Worm (Caenorhabditis elegans) whole organism, mixed stage, embryonic: ENCODE results near the gene fbxa-63.

ENCODE experiments used
- blmp-1 ChIP-seq: fragments of 150-350 bp; optimal IDR thresholded peaks from 2 replicates; lab custom pipeline; 2014; ENCODE audit warnings: missing biosample characterization, missing genetic modification characterization
- ces-1 ChIP-seq: fragments of 150-350 bp; optimal IDR thresholded peaks from 2 replicates; lab custom pipeline; 2014; ENCODE audit warnings: missing biosample characterization, missing genetic modification reagents, missing genetic modification characterization
- drap-1 ChIP-seq: fragments of 200-800 bp; sonication (Bioruptor generic); optimal IDR thresholded peaks from 3 replicates; lab custom pipeline; 2018; ENCODE audit warnings: mild to moderate bottlenecking, missing genetic modification characterization, missing compliant biosample characterization
- elt-1 ChIP-seq: sonication (generic microtip); optimal IDR thresholded peaks from 2 replicates; lab custom pipeline; 2017; ENCODE audit warnings: missing genetic modification characterization, mild to moderate bottlenecking, missing compliant biosample characterization, antibody characterized with exemption, moderate library complexity, borderline replicate concordance; ENCODE audit not compliant: insufficient read depth
- elt-3 ChIP-seq: fragments of 150-350 bp; optimal IDR thresholded peaks from 2 replicates; lab custom pipeline; 2014; ENCODE audit warnings: missing biosample characterization, missing genetic modification characterization
- mab-5 ChIP-seq: fragments of 150-350 bp; optimal IDR thresholded peaks from 2 replicates; lab custom pipeline; 2014; ENCODE audit warnings: missing biosample characterization, missing genetic modification characterization
- mep-1 ChIP-seq: fragments of 150-350 bp; optimal IDR thresholded peaks from 2 replicates; lab custom pipeline; 2017; ENCODE audit warnings: missing biosample characterization, missing genetic modification reagents, missing genetic modification characterization, inconsistent platforms
- nhr-12 ChIP-seq: fragments of 150-350 bp; optimal IDR thresholded peaks from 2 replicates; lab custom pipeline; 2014; ENCODE audit warnings: missing biosample characterization, missing genetic modification characterization
- nhr-237 ChIP-seq: fragments of 150-350 bp; optimal IDR thresholded peaks from 2 replicates; lab custom pipeline; 2014; ENCODE audit warnings: missing biosample characterization, missing genetic modification characterization
- pha-4 ChIP-seq: fragments of 150-350 bp; optimal IDR thresholded peaks from 2 replicates; lab custom pipeline; 2018; ENCODE audit warnings: missing biosample characterization, missing genetic modification reagents, missing genetic modification characterization
- snpc-4 ChIP-seq: fragments of 150-350 bp; optimal IDR thresholded peaks from 2 replicates; lab custom pipeline; 2014; ENCODE audit warnings: missing biosample characterization, missing genetic modification characterization
- unc-120 ChIP-seq: sonication (generic microtip); optimal IDR thresholded peaks from 2 replicates; lab custom pipeline; 2017; ENCODE audit warnings: missing genetic modification characterization, missing compliant biosample characterization; ENCODE audit not compliant: poor library complexity, severe bottlenecking
- unc-39 ChIP-seq: fragments of 150-350 bp; optimal IDR thresholded peaks from 2 replicates; lab custom pipeline; 2014; ENCODE audit warnings: missing biosample characterization, missing genetic modification characterization
- unc-62 ChIP-seq: fragments of 150-350 bp; optimal IDR thresholded peaks from 2 replicates; lab custom pipeline; 2014; ENCODE audit warnings: missing biosample characterization, missing genetic modification reagents, missing genetic modification characterization

ce11 chrIII:1207027-1207426 is 36.3 kb upstream of the fbxa-63 start:
- TF ChIP-seq snpc-4 (tag; lab: Kevin White, UChicago) (no peak), mab-5 (tag; lab: Kevin White, UChicago) (no peak), mep-1 (no peak), elt-3 (tag; lab: Kevin White, UChicago) (no peak), drap-1 (no peak), unc-62 (no peak), unc-39 (no peak), nhr-12 (tag; lab: Kevin White, UChicago) (no peak), blmp-1 (tag; lab: Kevin White, UChicago) (no peak), nhr-237 (no peak), elt-1 (tag; lab: Kevin White, UChicago) (no peak), pha-4 (no peak), ces-1 (no peak), unc-120 (tag; lab: Kevin White, UChicago) (no peak)
